Fruit fly (Drosophila melanogaster) whole organism, embryonic: Measurements from ENCODE around the gene CG43407.

Experiments used
- B-H1 ChIP-seq: fragments of 200-800 bp; sonication (Bioruptor generic); IDR thresholded peaks from 3 replicates; pipeline ENCODE4 v1.3.6; 2022; ENCODE audit warnings: missing biosample characterization, missing genetic modification characterization
- Bdp1 ChIP-seq: fragments of 200-800 bp; sonication (Bioruptor generic); optimal IDR thresholded peaks from 3 replicates; lab custom pipeline; 2016; ENCODE audit warnings: missing biosample characterization, missing genetic modification characterization
- CG10209 ChIP-seq: fragments of 200-800 bp; sonication (Bioruptor generic); optimal IDR thresholded peaks from 3 replicates; lab custom pipeline; 2017; ENCODE audit warnings: missing biosample characterization, mild to moderate bottlenecking, missing genetic modification characterization, missing genetic modification reagents
- CG10959 ChIP-seq: fragments of 200-800 bp; sonication (Bioruptor generic); IDR thresholded peaks from 2 replicates; pipeline ENCODE4 v1.3.6; 2022; ENCODE audit warnings: missing biosample characterization, missing genetic modification characterization
- CG12391 ChIP-seq: fragments of 200-800 bp; sonication (Bioruptor generic); optimal IDR thresholded peaks from 3 replicates; lab custom pipeline; 2018; ENCODE audit warnings: missing biosample characterization, mild to moderate bottlenecking, missing genetic modification characterization, moderate library complexity
- CG12769 ChIP-seq: fragments of 200-800 bp; sonication (Bioruptor generic); optimal IDR thresholded peaks from 2 replicates; lab custom pipeline; 2019; ENCODE audit warnings: missing biosample characterization, mild to moderate bottlenecking, missing genetic modification characterization, moderate library complexity
- CG15269 ChIP-seq: fragments of 200-800 bp; sonication (Bioruptor generic); optimal IDR thresholded peaks from 2 replicates; lab custom pipeline; 2018; ENCODE audit warnings: missing biosample characterization, mild to moderate bottlenecking, missing genetic modification characterization, moderate library complexity
- CG1602 ChIP-seq: fragments of 200-800 bp; sonication (Bioruptor generic); optimal IDR thresholded peaks from 3 replicates; lab custom pipeline; 2016; ENCODE audit warnings: missing biosample characterization, missing genetic modification characterization
- CG16815 ChIP-seq: fragments of 200-800 bp; sonication (Bioruptor generic); optimal IDR thresholded peaks from 3 replicates; lab custom pipeline; 2017; ENCODE audit warnings: missing biosample characterization, mild to moderate bottlenecking, missing genetic modification characterization
- CG17361 ChIP-seq: fragments of 200-800 bp; sonication (Bioruptor generic); IDR thresholded peaks from 3 replicates; pipeline ENCODE4 v1.3.6; 2022; ENCODE audit warnings: missing biosample characterization, missing genetic modification characterization
- CG1832 ChIP-seq: fragments of 200-800 bp; sonication (Bioruptor generic); optimal IDR thresholded peaks from 2 replicates; lab custom pipeline; 2017; ENCODE audit warnings: missing biosample characterization, mild to moderate bottlenecking, missing genetic modification characterization, inconsistent platforms
- CG2678 ChIP-seq: fragments of 200-800 bp; sonication (Bioruptor generic); optimal IDR thresholded peaks from 3 replicates; lab custom pipeline; 2019; ENCODE audit warnings: missing biosample characterization, mild to moderate bottlenecking, missing genetic modification characterization, moderate library complexity
- CG30403 ChIP-seq: fragments of 200-800 bp; sonication (Bioruptor generic); optimal IDR thresholded peaks from 3 replicates; lab custom pipeline; 2016; ENCODE audit warnings: missing biosample characterization, missing genetic modification characterization
- CG31224 ChIP-seq: fragments of 200-800 bp; sonication (Bioruptor generic); IDR thresholded peaks from 2 replicates; pipeline ENCODE4 v1.3.6; 2022; ENCODE audit warnings: missing biosample characterization, missing genetic modification characterization
- CG34376 ChIP-seq: fragments of 200-800 bp; sonication (Bioruptor generic); optimal IDR thresholded peaks from 2 replicates; lab custom pipeline; 2018; ENCODE audit warnings: missing biosample characterization, mild to moderate bottlenecking, missing genetic modification characterization
- CG6254 ChIP-seq: fragments of 200-800 bp; sonication (Bioruptor generic); optimal IDR thresholded peaks from 3 replicates; lab custom pipeline; 2017; ENCODE audit warnings: mild to moderate bottlenecking, missing biosample characterization, missing genetic modification reagents, missing genetic modification characterization
- CG7556 ChIP-seq: fragments of 200-800 bp; sonication (Bioruptor generic); optimal IDR thresholded peaks from 2 replicates; lab custom pipeline; 2017; ENCODE audit warnings: missing biosample characterization, mild to moderate bottlenecking, missing genetic modification characterization
- CG7928 ChIP-seq: fragments of 200-800 bp; sonication (Bioruptor generic); optimal IDR thresholded peaks from 2 replicates; lab custom pipeline; 2017; ENCODE audit warnings: missing biosample characterization, mild to moderate bottlenecking, missing genetic modification characterization
- CG8281 ChIP-seq: fragments of 200-800 bp; sonication (Bioruptor generic); optimal IDR thresholded peaks from 2 replicates; lab custom pipeline; 2018; ENCODE audit warnings: missing biosample characterization, mild to moderate bottlenecking, missing genetic modification characterization, moderate library complexity
- CG8924 ChIP-seq: fragments of 200-800 bp; optimal IDR thresholded peaks from 3 replicates; lab custom pipeline; 2019; ENCODE audit warnings: missing biosample characterization, mild to moderate bottlenecking, missing genetic modification characterization, moderate library complexity
- CG9876 ChIP-seq: fragments of 200-800 bp; sonication (Bioruptor generic); optimal IDR thresholded peaks from 2 replicates; lab custom pipeline; 2016; ENCODE audit warnings: missing biosample characterization, missing genetic modification characterization
- Doc2 ChIP-seq: fragments of 200-800 bp; sonication (Bioruptor generic); IDR thresholded peaks from 2 replicates; pipeline ENCODE4 v1.3.6; 2022; ENCODE audit warnings: missing biosample characterization, missing genetic modification characterization
- ERR ChIP-seq: fragments of 200-800 bp; sonication (Bioruptor generic); optimal IDR thresholded peaks from 2 replicates; lab custom pipeline; 2016; ENCODE audit warnings: missing biosample characterization, missing genetic modification characterization
- HmgZ ChIP-seq: fragments of 200-800 bp; sonication (Bioruptor generic); optimal IDR thresholded peaks from 2 replicates; lab custom pipeline; 2018; ENCODE audit warnings: missing biosample characterization, mild to moderate bottlenecking, missing genetic modification characterization
- Jarid2 ChIP-seq: fragments of 200-800 bp; sonication (Bioruptor generic); optimal IDR thresholded peaks from 3 replicates; lab custom pipeline; 2017; ENCODE audit warnings: mild to moderate bottlenecking, missing biosample characterization, missing genetic modification reagents, missing genetic modification characterization
- Lpt ChIP-seq: fragments of >200 bp; optimal IDR thresholded peaks from 2 replicates; lab custom pipeline; 2018; ENCODE audit warnings: missing biosample characterization, missing genetic modification characterization
- Myb ChIP-seq: fragments of 200-800 bp; sonication (Bioruptor generic); optimal IDR thresholded peaks from 2 replicates; lab custom pipeline; 2016; ENCODE audit warnings: missing biosample characterization, missing genetic modification characterization
- NFAT ChIP-seq: fragments of 200-800 bp; sonication (Bioruptor generic); IDR thresholded peaks from 2 replicates; pipeline ENCODE4 v1.3.6; 2022; ENCODE audit warnings: missing biosample characterization, missing genetic modification characterization
- Pdp1 ChIP-seq, 2 experiments: fragments of 200-800 bp; sonication (Bioruptor generic); optimal IDR thresholded peaks; 3 replicates each; lab custom pipeline; 2016; ENCODE audit warnings: missing biosample characterization in 2 of 2, missing genetic modification characterization in 2 of 2, mild to moderate bottlenecking in 1 of 2, moderate library complexity in 1 of 2
- TFAM ChIP-seq: fragments of 200-800 bp; sonication (Bioruptor generic); optimal IDR thresholded peaks from 2 replicates; lab custom pipeline; 2017; ENCODE audit warnings: missing biosample characterization, missing genetic modification characterization, inconsistent platforms
- Tbp ChIP-seq: fragments of >200 bp; optimal IDR thresholded peaks from 2 replicates; lab custom pipeline; 2018; ENCODE audit warnings: missing biosample characterization, missing genetic modification characterization
- bcd ChIP-seq: fragments of 200-800 bp; sonication (Bioruptor generic); optimal IDR thresholded peaks from 2 replicates; lab custom pipeline; 2017; ENCODE audit warnings: missing biosample characterization, mild to moderate bottlenecking, missing genetic modification characterization
- corto ChIP-seq: fragments of 200-800 bp; sonication (Bioruptor generic); optimal IDR thresholded peaks from 2 replicates; lab custom pipeline; 2016; ENCODE audit warnings: missing biosample characterization, mild to moderate bottlenecking, missing genetic modification characterization, moderate library complexity
- crc ChIP-seq: fragments of 200-800 bp; sonication (Bioruptor generic); optimal IDR thresholded peaks from 2 replicates; lab custom pipeline; 2016; ENCODE audit warnings: missing biosample characterization, missing genetic modification characterization
- exex ChIP-seq: fragments of 200-800 bp; sonication (Bioruptor generic); optimal IDR thresholded peaks from 4 replicates; lab custom pipeline; 2018; ENCODE audit warnings: missing biosample characterization, mild to moderate bottlenecking, missing genetic modification characterization, moderate library complexity
- insv ChIP-seq, 2 experiments: fragments of 200-800 bp; sonication (Bioruptor generic); optimal IDR thresholded peaks; 3 replicates each; lab custom pipeline; 2016 to 2018; ENCODE audit warnings: missing biosample characterization in 2 of 2, missing genetic modification characterization in 2 of 2
- lola ChIP-seq, 3 experiments: fragments of >200 bp in 2 of 3; fragments of 200-800 bp in 1 of 3; sonication (Bioruptor generic) in 1 of 3; optimal IDR thresholded peaks; 2 replicates each; lab custom pipeline; 2017 to 2019; ENCODE audit warnings: missing biosample characterization in 3 of 3, missing genetic modification characterization in 3 of 3, mild to moderate bottlenecking in 1 of 3, moderate library complexity in 1 of 3
- maf-S ChIP-seq: fragments of 200-800 bp; sonication (Bioruptor generic); optimal IDR thresholded peaks from 2 replicates; lab custom pipeline; 2016; ENCODE audit warnings: missing biosample characterization, missing genetic modification characterization
- nerfin-2 ChIP-seq: fragments of 200-800 bp; sonication (Bioruptor generic); IDR thresholded peaks from 2 replicates; pipeline ENCODE4 v1.3.6; 2022; ENCODE audit warnings: missing biosample characterization, missing genetic modification characterization; ENCODE audit not compliant: partially characterized antibody
- otp ChIP-seq: fragments of 200-800 bp; sonication (Bioruptor generic); IDR thresholded peaks from 3 replicates; pipeline ENCODE4, ENCODE4 v1.3.6; 2022; ENCODE audit warnings: missing biosample characterization, missing genetic modification characterization
- p53 ChIP-seq: fragments of 200-800 bp; sonication (Bioruptor generic); optimal IDR thresholded peaks from 2 replicates; lab custom pipeline; 2016; ENCODE audit warnings: missing biosample characterization, missing genetic modification characterization
- pnt ChIP-seq: fragments of 200-800 bp; sonication (Bioruptor generic); optimal IDR thresholded peaks from 3 replicates; lab custom pipeline; 2016; ENCODE audit warnings: missing biosample characterization, missing genetic modification characterization
- pros ChIP-seq: fragments of 200-800 bp; sonication (Bioruptor generic); optimal IDR thresholded peaks from 3 replicates; lab custom pipeline; 2019; ENCODE audit warnings: missing biosample characterization, mild to moderate bottlenecking, missing genetic modification characterization, moderate library complexity
- pum ChIP-seq: fragments of 200-800 bp; sonication (Bioruptor generic); optimal IDR thresholded peaks from 2 replicates; lab custom pipeline; 2016; ENCODE audit warnings: missing biosample characterization, missing genetic modification characterization
- repo ChIP-seq: fragments of 200-800 bp; sonication (Bioruptor generic); optimal IDR thresholded peaks from 2 replicates; lab custom pipeline; 2016; ENCODE audit warnings: missing biosample characterization, missing genetic modification characterization
- scrt ChIP-seq: fragments of 200-800 bp; sonication (Bioruptor generic); optimal IDR thresholded peaks from 2 replicates; lab custom pipeline; 2018; ENCODE audit warnings: missing biosample characterization, mild to moderate bottlenecking, missing genetic modification characterization, moderate library complexity
- sens ChIP-seq: fragments of 200-800 bp; sonication (Bioruptor generic); peaks from one replicate; lab custom pipeline; 2016; ENCODE audit warnings: missing biosample characterization, missing genetic modification characterization
- sob ChIP-seq: fragments of 200-800 bp; sonication (Bioruptor generic); IDR thresholded peaks from 2 replicates; pipeline ENCODE4 v1.3.6; 2022; ENCODE audit warnings: missing biosample characterization, missing genetic modification characterization
- zfh2 ChIP-seq: fragments of 200-800 bp; sonication (Bioruptor generic); optimal IDR thresholded peaks from 2 replicates; lab custom pipeline; 2016; ENCODE audit warnings: missing biosample characterization, missing genetic modification characterization

Gene CG43407

dm6 chr3L:19045299-19046025 lies 7.7 kb downstream of the CG43407 start, which contains the start of gene nkd (continued):
- TF ChIP-seq CG12769 (tag; lab: Kevin White, UChicago): peak; percentile 60
- peak; percentile 97 for TF ChIP-seq CG12391 (tag; lab: Kevin White, UChicago)
- TF ChIP-seq exex: peak; percentile 48
- peak; percentile 84 for TF ChIP-seq CG30403 (GFP tag; lab: Kevin White, UChicago)
- TF ChIP-seq corto (GFP tag; lab: Kevin White, UChicago): peak; percentile 58
- peak; percentile 37 for TF ChIP-seq crc (GFP tag; lab: Kevin White, UChicago)
- TF ChIP-seq Pdp1 (GFP tag; optimal IDR thresholded peaks at IDR 0.05; lab: Kevin White, UChicago): peak; percentile 65 to 81
- peak; percentile 4 for TF ChIP-seq ERR (GFP tag; lab: Kevin White, UChicago)
- TF ChIP-seq CG31224: peak; percentile 71
- TF ChIP-seq nerfin-2 (GFP tag; lab: Robert Waterston, UW): no peak; the same call in 1 of the 2 replicates
- TF ChIP-seq Jarid2 (GFP tag; lab: Kevin White, UChicago): peak; percentile 99
- TF ChIP-seq CG17361 (GFP tag; lab: Robert Waterston, UW): peak; percentile 95
- peak; percentile 32 for TF ChIP-seq Myb
- no peak for TF ChIP-seq CG1832
- TF ChIP-seq sens: peak; percentile 94
- TF ChIP-seq pros (GFP tag; lab: Kevin White, UChicago): peak; percentile 78
- no peak for TF ChIP-seq TFAM (GFP tag; lab: Kevin White, UChicago)
- peak; percentile 95 for TF ChIP-seq CG15269 (tag; lab: Kevin White, UChicago)
- TF ChIP-seq sob (GFP tag; lab: Robert Waterston, UW): peak; percentile 92
- TF ChIP-seq p53 (GFP tag; lab: Kevin White, UChicago): no peak
- peak; percentile 89 for TF ChIP-seq NFAT (GFP tag; lab: Robert Waterston, UW)
- peak; percentile 87 for TF ChIP-seq otp (GFP tag; lab: Robert Waterston, UW)
- TF ChIP-seq lola (GFP tag; optimal IDR thresholded peaks at IDR 0.05; lab: Kevin White, UChicago): peak in 1 of 3 experiments; percentile 92
- TF ChIP-seq CG1602: peak; percentile 85
- TF ChIP-seq CG7928 (GFP tag; lab: Kevin White, UChicago): no peak
- peak; percentile 62; the same call in 1 of the 2 replicates for TF ChIP-seq CG10959 (GFP tag; lab: Robert Waterston, UW)
- TF ChIP-seq CG2678 (tag; lab: Kevin White, UChicago): peak; percentile 93
- TF ChIP-seq bcd: peak; percentile 76
- TF ChIP-seq scrt (GFP tag; lab: Kevin White, UChicago): peak; percentile 67
- peak; percentile 67 for TF ChIP-seq CG8281 (tag; lab: Kevin White, UChicago)
- TF ChIP-seq CG10209: peak; percentile 87
- TF ChIP-seq insv (GFP tag; optimal IDR thresholded peaks at IDR 0.05; lab: Kevin White, UChicago): peak in 1 of 2 experiments; percentile 34
- TF ChIP-seq Doc2 (GFP tag; lab: Robert Waterston, UW): no peak
- TF ChIP-seq CG7556 (GFP tag; lab: Kevin White, UChicago): peak; percentile 89
- peak; percentile 84 for TF ChIP-seq HmgZ (tag; lab: Kevin White, UChicago)
- TF ChIP-seq repo (GFP tag; lab: Kevin White, UChicago): peak; percentile 49
- no peak for TF ChIP-seq Lpt (GFP tag; lab: Kevin White, UChicago)
- TF ChIP-seq pnt (GFP tag; lab: Kevin White, UChicago): peak; percentile 29
- peak; percentile 72 for TF ChIP-seq CG34376
- TF ChIP-seq CG9876 (GFP tag; lab: Kevin White, UChicago): peak; percentile 23
- peak; percentile 90 for TF ChIP-seq B-H1 (GFP tag; lab: Robert Waterston, UW)
- peak; percentile 50 for TF ChIP-seq zfh2 (GFP tag; lab: Kevin White, UChicago)
- TF ChIP-seq CG8924 (tag; lab: Kevin White, UChicago): peak; percentile 92
- TF ChIP-seq Bdp1: peak; percentile 15
- no peak for TF ChIP-seq Tbp (GFP tag; lab: Kevin White, UChicago)
- TF ChIP-seq CG6254 (GFP tag; lab: Kevin White, UChicago): peak; percentile 56
- TF ChIP-seq CG16815: peak; percentile 52
- TF ChIP-seq pum (GFP tag; lab: Kevin White, UChicago): peak; percentile 42
- peak; percentile 53 for TF ChIP-seq maf-S (GFP tag; lab: Kevin White, UChicago)
